Fruit fly (Drosophila melanogaster): ENCODE results near the gene Tl.

The Tl gene

dm6 chr3R:26875544-26876027 is 76.7 kb downstream of the Tl start, which contains the start of gene Rb97D (continued):
- TF ChIP-seq prd (optimal IDR thresholded peaks at IDR 0.05): no peak
- TF ChIP-seq prd (GFP tag; IDR thresholded peaks at IDR 0.05): peak; percentile 74; the same call in 2 of the 3 replicates
- TF ChIP-seq kay (GFP tag; optimal IDR thresholded peaks at IDR 0.05): peak; percentile 43
- peak; percentile 91 for TF ChIP-seq hbn (GFP tag; IDR thresholded peaks at IDR 0.05; ENCODE audit: partially characterized antibody)
- TF ChIP-seq shn (GFP tag; optimal IDR thresholded peaks at IDR 0.05): peak; percentile 62
- peak; percentile 55; the same call in 2 of the 3 replicates for TF ChIP-seq ase (GFP tag; IDR thresholded peaks at IDR 0.05)
- peak; percentile 5 for TF ChIP-seq emc (GFP tag; optimal IDR thresholded peaks at IDR 0.05)
- TF ChIP-seq Mes4 (GFP tag; optimal IDR thresholded peaks at IDR 0.05): peak; percentile 46
- no peak for TF ChIP-seq CG6854 (GFP tag; optimal IDR thresholded peaks at IDR 0.05)
- TF ChIP-seq CG18476 (GFP tag; optimal IDR thresholded peaks at IDR 0.05): peak; percentile 27
- TF ChIP-seq mld (GFP tag; IDR thresholded peaks at IDR 0.05; ENCODE audit: partially characterized antibody): peak; percentile 48; the same call in 2 of the 3 replicates
- peak; percentile 50 for TF ChIP-seq cg (GFP tag; optimal IDR thresholded peaks at IDR 0.05)
- TF ChIP-seq fd96Cb (tag; optimal IDR thresholded peaks at IDR 0.05): peak; percentile 37
- TF ChIP-seq CG33213 (GFP tag; optimal IDR thresholded peaks at IDR 0.05): peak; percentile 63
- TF ChIP-seq Awh (GFP tag; IDR thresholded peaks at IDR 0.05): peak; percentile 43; the same call in 1 of the 2 replicates
- TF ChIP-seq Jarid2 (GFP tag; optimal IDR thresholded peaks at IDR 0.05): peak; percentile 17
- peak; percentile 5 for TF ChIP-seq jing (GFP tag; optimal IDR thresholded peaks at IDR 0.05)
- TF ChIP-seq CG10543 (GFP tag; optimal IDR thresholded peaks at IDR 0.05): peak; percentile 61
- TF ChIP-seq Atf6 (GFP tag; IDR thresholded peaks at IDR 0.05): peak; percentile 52; the same call in 1 of the 2 replicates
- peak; percentile 78 for TF ChIP-seq CG17328 (GFP tag; IDR thresholded peaks at IDR 0.05)
- peak; percentile 67 for TF ChIP-seq CG6765 (GFP tag; optimal IDR thresholded peaks at IDR 0.05)
- peak in 1 of 2 experiments; percentile 17 for TF ChIP-seq insv (GFP tag; optimal IDR thresholded peaks at IDR 0.05)
- TF ChIP-seq CG4854 (GFP tag; optimal IDR thresholded peaks at IDR 0.05): peak; percentile 34
- TF ChIP-seq Mrtf (GFP tag; IDR thresholded peaks at IDR 0.05): peak; percentile 46; the same call in 1 of the 3 replicates
- no peak for TF ChIP-seq jigr1 (GFP tag; IDR thresholded peaks at IDR 0.05)
- TF ChIP-seq sens (GFP tag): peak; percentile 96
- no peak for TF ChIP-seq bowl (GFP tag; IDR thresholded peaks at IDR 0.05)
- no peak for TF ChIP-seq fd102C (GFP tag; optimal IDR thresholded peaks at IDR 0.05)
- peak; percentile 73 for TF ChIP-seq Antp (GFP tag; optimal IDR thresholded peaks at IDR 0.05)
- TF ChIP-seq CG7271 (tag; optimal IDR thresholded peaks at IDR 0.05): no peak
- TF ChIP-seq cad (GFP tag; optimal IDR thresholded peaks at IDR 0.05): no peak
- no peak for TF ChIP-seq sc (optimal IDR thresholded peaks at IDR 0.05)
- peak; percentile 21 for TF ChIP-seq sc (GFP tag; optimal IDR thresholded peaks at IDR 0.05)
- TF ChIP-seq CG10979 (tag; optimal IDR thresholded peaks at IDR 0.05): peak; percentile 59
- TF ChIP-seq CG9437 (GFP tag; optimal IDR thresholded peaks at IDR 0.05): peak; percentile 29
- peak; percentile 65 for TF ChIP-seq CHES-1-like (GFP tag; optimal IDR thresholded peaks at IDR 0.05)
- TF ChIP-seq Bdp1 (GFP tag; optimal IDR thresholded peaks at IDR 0.05): peak; percentile 56
- peak; percentile 70 for TF ChIP-seq CG11504 (tag; optimal IDR thresholded peaks at IDR 0.05)
- TF ChIP-seq mam (GFP tag; optimal IDR thresholded peaks at IDR 0.05): peak; percentile 80
- TF ChIP-seq ttk (GFP tag; IDR thresholded peaks at IDR 0.05): peak; percentile 52
- no peak for TF ChIP-seq TFAM (GFP tag; optimal IDR thresholded peaks at IDR 0.05)
- TF ChIP-seq Mad (GFP tag; optimal IDR thresholded peaks at IDR 0.05): peak; percentile 56
- TF ChIP-seq HmgZ (tag; optimal IDR thresholded peaks at IDR 0.05): peak; percentile 82
- peak; percentile 53 for TF ChIP-seq CG4404 (GFP tag; IDR thresholded peaks at IDR 0.05)
- TF ChIP-seq Adf1 (GFP tag; IDR thresholded peaks at IDR 0.05): peak; percentile 40; the same call in 1 of the 2 replicates
- peak; percentile 50 for TF ChIP-seq Nf-YB (GFP tag; optimal IDR thresholded peaks at IDR 0.05)
- TF ChIP-seq CG3407 (GFP tag; optimal IDR thresholded peaks at IDR 0.05): peak; percentile 10
- TF ChIP-seq lmd (GFP tag; IDR thresholded peaks at IDR 0.05): peak; percentile 67
- peak; percentile 73 for TF ChIP-seq nmo (GFP tag; optimal IDR thresholded peaks at IDR 0.05)
- TF ChIP-seq Eip74EF (GFP tag; optimal IDR thresholded peaks at IDR 0.05): peak in 1 of 2 experiments; percentile 66
- TF ChIP-seq Tbp (GFP tag; optimal IDR thresholded peaks at IDR 0.05): no peak
